Worm (Caenorhabditis elegans): ENCODE measurements around the gene C25F6.1.

The C25F6.1 gene

ce11 chrX:5467308-5467707 is 19.0 kb upstream of the C25F6.1 start:
- no peak for TF ChIP-seq flt-1 (GFP tag; IDR thresholded peaks at IDR 0.05)
- TF ChIP-seq hmg-4 (GFP tag; optimal IDR thresholded peaks at IDR 0.05): no peak
- no peak for TF ChIP-seq ceh-13 (GFP tag; optimal IDR thresholded peaks at IDR 0.05)
- no peak for TF ChIP-seq F13C5.2 (tag; optimal IDR thresholded peaks at IDR 0.05)
- no peak for TF ChIP-seq tbx-11 (GFP tag; IDR thresholded peaks at IDR 0.05)
- TF ChIP-seq tra-4 (tag; optimal IDR thresholded peaks at IDR 0.05): no peak

ce11 chrX:5467820-5468270 is 18.4 kb upstream of the C25F6.1 start, which contains the start of gene dpyd-1:
Gene dpyd-1 (plus strand): TSS chrX:5467870.
- TF ChIP-seq F13C5.2 (tag; optimal IDR thresholded peaks at IDR 0.05) (no peak), ets-7 (tag; optimal IDR thresholded peaks at IDR 0.05) (no peak), sea-1 (GFP tag; conservative IDR thresholded peaks at IDR 0.05) (no peak), tbx-11 (GFP tag; IDR thresholded peaks at IDR 0.05) (no peak), hmbx-1 (tag; optimal IDR thresholded peaks at IDR 0.05) (no peak), ceh-13 (GFP tag; optimal IDR thresholded peaks at IDR 0.05) (no peak), hnd-1 (tag; optimal IDR thresholded peaks at IDR 0.05) (no peak), ceh-36 (tag; optimal IDR thresholded peaks at IDR 0.05) (no peak), ama-1 (optimal IDR thresholded peaks at IDR 0.05) (no peak), flt-1 (GFP tag; IDR thresholded peaks at IDR 0.05) (no peak)

ce11 chrX:5470111-5470745 is 16.1 kb upstream of the C25F6.1 start:
- no peak for TF ChIP-seq F13C5.2 (tag; optimal IDR thresholded peaks at IDR 0.05)
- no peak for TF ChIP-seq ama-1 (optimal IDR thresholded peaks at IDR 0.05)
- TF ChIP-seq aly-1 (tag; optimal IDR thresholded peaks at IDR 0.05): no peak
- no peak for TF ChIP-seq flt-1 (GFP tag; IDR thresholded peaks at IDR 0.05)
- TF ChIP-seq B0310.2 (tag; optimal IDR thresholded peaks at IDR 0.05): no peak
- no peak for TF ChIP-seq sea-1 (GFP tag; conservative IDR thresholded peaks at IDR 0.05)
- TF ChIP-seq ets-7 (tag; optimal IDR thresholded peaks at IDR 0.05): no peak
- no peak for TF ChIP-seq tbx-11 (GFP tag; IDR thresholded peaks at IDR 0.05)
- no peak for TF ChIP-seq tra-4 (tag; optimal IDR thresholded peaks at IDR 0.05)
- no peak for TF ChIP-seq tbx-37 (GFP tag; conservative IDR thresholded peaks at IDR 0.05)

- peak; percentile 92 for TF ChIP-seq hmg-4 (GFP tag; optimal IDR thresholded peaks at IDR 0.05)
- TF ChIP-seq tra-4 (tag; optimal IDR thresholded peaks at IDR 0.05): no peak
- no peak for TF ChIP-seq hnd-1 (tag; optimal IDR thresholded peaks at IDR 0.05)
- 0 out of 2 replicates have a peak, but pooled peaks have one; percentile 29 for TF ChIP-seq tbx-11 (GFP tag; IDR thresholded peaks at IDR 0.05)
- TF ChIP-seq ama-1 (optimal IDR thresholded peaks at IDR 0.05): no peak
- TF ChIP-seq B0310.2 (tag; optimal IDR thresholded peaks at IDR 0.05): peak; percentile 65
- TF ChIP-seq flt-1 (GFP tag; IDR thresholded peaks at IDR 0.05): 0 out of 2 replicates have a peak, but pooled peaks have one; percentile 7
- no peak for TF ChIP-seq ets-7 (tag; optimal IDR thresholded peaks at IDR 0.05)
- TF ChIP-seq F13C5.2 (tag; optimal IDR thresholded peaks at IDR 0.05): peak; percentile 60
- peak; percentile 37; the same call in 1 of the 2 replicates for TF ChIP-seq sea-1 (GFP tag; conservative IDR thresholded peaks at IDR 0.05)
Observed at ce11 chrX:5475164-5475576, 11.1 kb upstream of the C25F6.1 start.

- TF ChIP-seq F13C5.2 (tag; optimal IDR thresholded peaks at IDR 0.05): no peak
- no peak for TF ChIP-seq tbx-11 (GFP tag; IDR thresholded peaks at IDR 0.05)
- TF ChIP-seq hmg-4 (GFP tag; optimal IDR thresholded peaks at IDR 0.05): no peak
- no peak for TF ChIP-seq hmbx-1 (tag; optimal IDR thresholded peaks at IDR 0.05)
- no peak for TF ChIP-seq scrt-1 (GFP tag; IDR thresholded peaks at IDR 0.05)
- TF ChIP-seq flt-1 (GFP tag; IDR thresholded peaks at IDR 0.05): no peak
- no peak for TF ChIP-seq ets-7 (tag; optimal IDR thresholded peaks at IDR 0.05)
- TF ChIP-seq ceh-36 (tag; optimal IDR thresholded peaks at IDR 0.05): no peak
- no peak for TF ChIP-seq sea-1 (GFP tag; conservative IDR thresholded peaks at IDR 0.05)
- TF ChIP-seq tbx-37 (GFP tag; conservative IDR thresholded peaks at IDR 0.05): no peak
- no peak for TF ChIP-seq hnd-1 (tag; optimal IDR thresholded peaks at IDR 0.05)
- no peak for TF ChIP-seq tra-4 (tag; optimal IDR thresholded peaks at IDR 0.05)
Observed at ce11 chrX:5476357-5476756, 9.9 kb upstream of the C25F6.1 start.

ce11 chrX:5477597-5477996 is 8.7 kb upstream of the C25F6.1 start:
- TF ChIP-seq sea-1 (GFP tag; conservative IDR thresholded peaks at IDR 0.05) (no peak), tra-4 (tag; optimal IDR thresholded peaks at IDR 0.05) (no peak), hmg-4 (GFP tag; optimal IDR thresholded peaks at IDR 0.05) (no peak), F13C5.2 (tag; optimal IDR thresholded peaks at IDR 0.05) (no peak), hnd-1 (tag; optimal IDR thresholded peaks at IDR 0.05) (no peak), ets-7 (tag; optimal IDR thresholded peaks at IDR 0.05) (no peak), tbx-37 (GFP tag; conservative IDR thresholded peaks at IDR 0.05) (no peak), aly-1 (tag; optimal IDR thresholded peaks at IDR 0.05) (no peak), hmbx-1 (tag; optimal IDR thresholded peaks at IDR 0.05) (no peak), B0310.2 (tag; optimal IDR thresholded peaks at IDR 0.05) (no peak), ama-1 (optimal IDR thresholded peaks at IDR 0.05) (no peak), ceh-36 (tag; optimal IDR thresholded peaks at IDR 0.05) (no peak), scrt-1 (GFP tag; IDR thresholded peaks at IDR 0.05) (no peak), tbx-11 (GFP tag; IDR thresholded peaks at IDR 0.05) (no peak), flt-1 (GFP tag; IDR thresholded peaks at IDR 0.05) (no peak), ceh-13 (GFP tag; optimal IDR thresholded peaks at IDR 0.05) (no peak), pes-1 (GFP tag; IDR thresholded peaks at IDR 0.05) (no peak)

ce11 chrX:5478875-5479274 is 7.4 kb upstream of the C25F6.1 start:
- TF ChIP-seq ceh-13 (GFP tag; optimal IDR thresholded peaks at IDR 0.05): no peak
- no peak for TF ChIP-seq hnd-1 (tag; optimal IDR thresholded peaks at IDR 0.05)
- TF ChIP-seq aly-1 (tag; optimal IDR thresholded peaks at IDR 0.05): no peak
- no peak for TF ChIP-seq B0310.2 (tag; optimal IDR thresholded peaks at IDR 0.05)
- no peak for TF ChIP-seq tbx-37 (GFP tag; conservative IDR thresholded peaks at IDR 0.05)
- TF ChIP-seq tbx-11 (GFP tag; IDR thresholded peaks at IDR 0.05): no peak
- no peak for TF ChIP-seq sea-1 (GFP tag; conservative IDR thresholded peaks at IDR 0.05)
- TF ChIP-seq ets-7 (tag; optimal IDR thresholded peaks at IDR 0.05): no peak
- TF ChIP-seq ceh-36 (tag; optimal IDR thresholded peaks at IDR 0.05): no peak
